Worm (Caenorhabditis elegans) whole organism, late embryonic: ENCODE data around the gene srh-23.

Experiments
- K09A11.1 ChIP-seq: sonication (generic microtip); optimal IDR thresholded peaks from 2 replicates; lab custom pipeline; 2017; ENCODE audit warnings: antibody characterized with exemption, mild to moderate bottlenecking, missing genetic modification characterization, missing compliant biosample characterization; ENCODE audit not compliant: insufficient read depth
- T23F11.4 ChIP-seq: fragments of 200-800 bp; sonication (Bioruptor generic); optimal IDR thresholded peaks from 2 replicates; lab custom pipeline; 2018; ENCODE audit warnings: mild to moderate bottlenecking, missing genetic modification characterization, missing compliant biosample characterization
- ama-1 ChIP-seq: fragments of 150-350 bp; optimal IDR thresholded peaks from 2 replicates; lab custom pipeline; 2014
- dve-1 ChIP-seq: sonication (generic microtip); optimal IDR thresholded peaks from 2 replicates; lab custom pipeline; 2017; ENCODE audit warnings: antibody characterized with exemption, mild to moderate bottlenecking, missing genetic modification characterization, missing compliant biosample characterization
- elt-4 ChIP-seq: sonication (generic microtip); optimal IDR thresholded peaks from 2 replicates; lab custom pipeline; 2016; ENCODE audit warnings: missing genetic modification characterization, missing compliant biosample characterization
- fax-1 ChIP-seq: sonication (generic microtip); optimal IDR thresholded peaks from 2 replicates; lab custom pipeline; 2016; ENCODE audit warnings: missing genotype, missing genetic modification characterization, missing compliant biosample characterization
- hlh-15 ChIP-seq: sonication (generic microtip); optimal IDR thresholded peaks from 2 replicates; lab custom pipeline; 2016; ENCODE audit warnings: missing genetic modification characterization, missing compliant biosample characterization
- pha-4 ChIP-seq: fragments of 150-350 bp; optimal IDR thresholded peaks from 2 replicates; lab custom pipeline; 2018; ENCODE audit warnings: missing biosample characterization, missing genetic modification reagents, missing genetic modification characterization
- pqm-1 ChIP-seq: sonication (generic microtip); optimal IDR thresholded peaks from 2 replicates; lab custom pipeline; 2016; ENCODE audit warnings: missing genetic modification characterization, missing compliant biosample characterization

DNA sequence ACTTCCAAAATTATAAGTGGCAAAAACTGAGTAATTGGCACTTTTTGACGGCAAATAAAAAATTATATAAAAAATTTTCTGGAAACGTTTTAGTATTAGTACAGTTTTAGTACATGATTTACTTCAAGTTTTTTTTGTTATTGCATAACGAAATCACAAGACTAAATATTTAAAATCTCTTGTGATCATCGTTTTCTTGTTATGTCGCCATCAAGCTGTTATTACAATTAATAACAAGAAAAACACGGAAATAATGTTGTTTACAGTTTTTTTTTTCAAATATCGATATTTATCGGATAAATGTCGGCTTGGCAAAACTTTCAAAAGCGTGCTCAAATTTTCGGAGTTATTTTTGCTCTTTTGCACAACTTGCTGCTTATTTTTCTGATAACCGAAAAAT, 27.7 kb downstream of the srh-23 start, which contains the start of gene str-209:
- TF ChIP-seq dve-1 (tag; lab: Kevin White, UChicago): no peak
- TF ChIP-seq K09A11.1 (tag; lab: Kevin White, UChicago): no peak
- TF ChIP-seq pqm-1 (tag; lab: Kevin White, UChicago): no peak
- no peak for TF ChIP-seq fax-1 (tag; lab: Kevin White, UChicago)
- TF ChIP-seq elt-4 (tag; lab: Kevin White, UChicago): no peak
- no peak for TF ChIP-seq pha-4 (tag; lab: Kevin White, UChicago)
- no peak for TF ChIP-seq hlh-15
- TF ChIP-seq T23F11.4 (GFP tag; lab: Kevin White, UChicago): no peak
- TF ChIP-seq ama-1 (lab: Kevin White, UChicago): no peak
